Fruit fly (Drosophila melanogaster): ENCODE measurements around the gene Qsox3.

The Qsox3 gene

DNA sequence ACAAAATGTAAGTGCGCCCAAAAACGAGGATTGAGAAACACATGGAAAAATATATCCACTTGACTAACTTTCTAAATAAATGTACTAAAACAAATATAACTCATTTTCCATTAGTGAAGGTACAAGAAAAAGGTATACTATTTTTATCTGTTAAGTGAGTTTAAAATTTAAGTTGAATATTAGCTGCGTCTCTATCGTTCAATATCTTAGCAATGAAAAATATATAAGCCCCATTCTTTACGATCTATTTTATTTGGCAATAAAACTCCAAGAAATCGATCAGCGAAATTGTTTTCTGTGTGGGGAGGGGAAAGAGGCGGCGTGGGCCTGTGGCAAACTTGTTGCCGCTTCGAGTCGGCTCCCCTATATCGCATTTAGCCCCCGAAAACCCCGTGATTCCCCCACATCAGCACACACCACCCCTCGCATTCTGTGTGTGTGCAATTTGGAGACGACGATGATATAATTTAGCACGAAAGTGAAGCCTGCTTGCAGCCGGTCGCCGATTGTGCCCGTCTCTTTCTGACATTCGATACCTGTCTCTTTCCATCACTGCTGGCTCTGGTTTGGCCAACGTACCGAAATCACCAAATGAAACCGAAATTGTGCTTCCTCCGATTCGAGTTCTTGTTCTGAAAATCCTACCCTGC, 11.2 kb downstream of the Qsox3 start (continued):
- TF ChIP-seq vri (GFP tag; optimal IDR thresholded peaks at IDR 0.05): peak; percentile 91
- no peak for TF ChIP-seq fkh (GFP tag; optimal IDR thresholded peaks at IDR 0.05)
- 0 out of 2 replicates have a peak, but pooled peaks have one; percentile 23 for TF ChIP-seq Gug (GFP tag; IDR thresholded peaks at IDR 0.05)
- peak; percentile 51 for TF ChIP-seq CG15336 (GFP tag; IDR thresholded peaks at IDR 0.05)
- peak; percentile 71 for TF ChIP-seq CG8632 (GFP tag; optimal IDR thresholded peaks at IDR 0.05)
- TF ChIP-seq Blimp-1 (GFP tag; optimal IDR thresholded peaks at IDR 0.05): peak; percentile 90
- TF ChIP-seq CG10631 (GFP tag; optimal IDR thresholded peaks at IDR 0.05): peak; percentile 86
- TF ChIP-seq CG6854 (GFP tag; optimal IDR thresholded peaks at IDR 0.05): no peak
- TF ChIP-seq CG34406 (GFP tag; optimal IDR thresholded peaks at IDR 0.05): peak; percentile 59
- TF ChIP-seq esn (GFP tag; optimal IDR thresholded peaks at IDR 0.05): peak; percentile 26
- TF ChIP-seq Sox102F (GFP tag; optimal IDR thresholded peaks at IDR 0.05): no peak
- peak; percentile 14 for TF ChIP-seq Smox (GFP tag; optimal IDR thresholded peaks at IDR 0.05)
- peak; percentile 73 to 79 for TF ChIP-seq salr (GFP tag; optimal IDR thresholded peaks at IDR 0.05)
- peak; percentile 34 for TF ChIP-seq Lpt (GFP tag; optimal IDR thresholded peaks at IDR 0.05)
- TF ChIP-seq CG10669 (GFP tag; optimal IDR thresholded peaks at IDR 0.05): peak; percentile 89
- TF ChIP-seq Met (GFP tag; optimal IDR thresholded peaks at IDR 0.05): peak; percentile 25
- peak; percentile 6 for TF ChIP-seq Hr4 (GFP tag; optimal IDR thresholded peaks at IDR 0.05)
- TF ChIP-seq lz (GFP tag; optimal IDR thresholded peaks at IDR 0.05): peak; percentile 26
- TF ChIP-seq Sox14 (GFP tag; optimal IDR thresholded peaks at IDR 0.05): peak; percentile 66
- peak; percentile 63 for TF ChIP-seq CG16779 (tag; optimal IDR thresholded peaks at IDR 0.05)
- TF ChIP-seq CG4318 (GFP tag; optimal IDR thresholded peaks at IDR 0.05): peak; percentile 20
- TF ChIP-seq OdsH (GFP tag; optimal IDR thresholded peaks at IDR 0.05): peak; percentile 76
- TF ChIP-seq CG1621 (tag; optimal IDR thresholded peaks at IDR 0.05): peak; percentile 77
- TF ChIP-seq CG6163 (GFP tag; IDR thresholded peaks at IDR 0.05): peak; percentile 46; the same call in 2 of the 3 replicates
- TF ChIP-seq CG9139 (GFP tag; optimal IDR thresholded peaks at IDR 0.05): peak; percentile 82

DNA sequence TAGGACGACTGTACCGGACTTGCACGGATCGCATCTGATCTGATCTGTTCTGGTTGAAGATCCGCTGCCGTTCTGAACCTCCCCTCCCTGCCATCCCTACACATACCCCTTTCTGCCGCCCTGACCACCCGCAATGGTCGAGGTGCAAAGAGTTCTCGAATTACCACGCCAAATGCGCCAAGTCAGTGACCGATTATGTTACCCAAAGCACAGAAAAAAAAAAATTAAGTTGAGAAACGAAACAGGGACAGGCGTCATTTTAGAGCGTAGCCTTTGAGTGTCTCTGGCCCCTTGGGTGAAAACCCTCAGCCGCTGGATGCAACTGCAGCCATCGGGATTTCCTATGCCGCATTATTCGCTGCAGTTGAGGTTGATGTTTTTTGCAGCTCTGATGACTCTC, 12.1 kb downstream of the Qsox3 start:
- TF ChIP-seq acj6 (GFP tag; optimal IDR thresholded peaks at IDR 0.05) (no peak), Eip78C (GFP tag) (peak; percentile 28), Eip75B (GFP tag; optimal IDR thresholded peaks at IDR 0.05) (no peak), svp (GFP tag) (no peak), CG3919 (GFP tag; optimal IDR thresholded peaks at IDR 0.05) (no peak)

DNA sequence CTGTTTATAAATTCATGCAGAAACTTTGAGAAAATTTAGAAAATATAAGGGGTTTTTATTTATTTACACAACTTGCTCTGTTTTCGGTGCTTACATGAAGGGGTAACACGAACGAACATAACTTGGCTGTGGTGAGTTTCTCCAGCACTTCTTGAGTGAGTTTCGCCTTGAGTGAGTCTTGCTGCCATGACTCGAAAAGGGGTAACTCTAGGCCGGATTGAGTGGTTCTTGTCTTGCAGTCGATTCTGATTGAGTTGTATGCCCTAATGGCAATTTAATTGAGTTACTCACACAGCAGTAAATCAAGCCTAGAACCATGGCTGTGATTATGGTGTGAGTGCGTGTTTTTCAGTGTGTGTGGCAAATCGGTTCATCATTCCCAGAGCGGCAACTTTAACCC, 16.6 kb downstream of the Qsox3 start:
- no peak for TF ChIP-seq Met (GFP tag; optimal IDR thresholded peaks at IDR 0.05)
- no peak for TF ChIP-seq CG9139 (GFP tag; optimal IDR thresholded peaks at IDR 0.05)
- TF ChIP-seq Gug (GFP tag; IDR thresholded peaks at IDR 0.05): no peak
- no peak for TF ChIP-seq CG15336 (GFP tag; IDR thresholded peaks at IDR 0.05)
- TF ChIP-seq CG6276 (GFP tag; optimal IDR thresholded peaks at IDR 0.05): no peak
- no peak for TF ChIP-seq CG11762 (GFP tag; optimal IDR thresholded peaks at IDR 0.05; ENCODE audit: insufficient read depth)
- TF ChIP-seq cyc (GFP tag; optimal IDR thresholded peaks at IDR 0.05): no peak
- no peak for TF ChIP-seq CG10669 (GFP tag; optimal IDR thresholded peaks at IDR 0.05)
- TF ChIP-seq Eip75B (GFP tag; optimal IDR thresholded peaks at IDR 0.05): no peak
- TF ChIP-seq CG1621 (tag; optimal IDR thresholded peaks at IDR 0.05): no peak
- TF ChIP-seq Sox102F (GFP tag; optimal IDR thresholded peaks at IDR 0.05): no peak
- no peak for TF ChIP-seq dsx (GFP tag; optimal IDR thresholded peaks at IDR 0.05; ENCODE audit: poor library complexity, severe bottlenecking)

DNA sequence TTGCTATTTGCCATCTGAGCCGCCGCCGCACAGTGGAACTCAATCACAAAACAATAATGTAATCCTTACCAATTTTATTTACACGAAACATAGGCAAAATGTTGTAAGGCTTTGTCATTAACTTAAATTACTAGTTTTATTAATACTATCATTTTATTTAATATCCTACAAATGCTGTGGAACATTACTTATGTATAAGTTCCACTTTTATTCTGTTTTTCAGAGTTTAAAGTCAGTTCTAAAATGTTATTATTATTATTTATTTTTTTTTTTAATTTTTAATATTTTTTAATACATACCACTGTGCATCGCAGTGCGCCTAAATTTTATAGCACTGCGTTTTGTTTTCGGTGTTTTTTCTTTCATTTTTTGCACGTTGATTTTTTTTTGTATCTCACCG, 19.7 kb downstream of the Qsox3 start:
- TF ChIP-seq CG7368 (GFP tag; optimal IDR thresholded peaks at IDR 0.05) (peak; percentile 19), acj6 (GFP tag; optimal IDR thresholded peaks at IDR 0.05) (peak; percentile 70), CG1621 (tag; optimal IDR thresholded peaks at IDR 0.05) (no peak), Eip93F (GFP tag; optimal IDR thresholded peaks at IDR 0.05) (no peak), CG11902 (GFP tag; optimal IDR thresholded peaks at IDR 0.05) (peak; percentile 26), CG8319 (GFP tag; optimal IDR thresholded peaks at IDR 0.05) (peak; percentile 7), Eip78C (GFP tag) (peak; percentile 89), spab (GFP tag; optimal IDR thresholded peaks at IDR 0.05) (peak; percentile 28), Sox15 (GFP tag; optimal IDR thresholded peaks at IDR 0.05) (peak; percentile 30), CG6808 (GFP tag; optimal IDR thresholded peaks at IDR 0.05) (no peak), achi (GFP tag; optimal IDR thresholded peaks at IDR 0.05) (peak; percentile 73), OdsH (GFP tag; optimal IDR thresholded peaks at IDR 0.05) (peak; percentile 76), svp (GFP tag) (peak; percentile 66), dsx (GFP tag; optimal IDR thresholded peaks at IDR 0.05; ENCODE audit: poor library complexity, severe bottlenecking) (no peak), Smox (GFP tag; optimal IDR thresholded peaks at IDR 0.05) (peak; percentile 18), ss (GFP tag; optimal IDR thresholded peaks at IDR 0.05) (peak in 1 of 2 experiments; percentile 24), CG31627 (GFP tag; optimal IDR thresholded peaks at IDR 0.05) (no peak), CG15336 (GFP tag; IDR thresholded peaks at IDR 0.05) (peak; percentile 93), CG11762 (GFP tag; optimal IDR thresholded peaks at IDR 0.05; ENCODE audit: insufficient read depth) (peak; percentile 59), CG6276 (GFP tag; optimal IDR thresholded peaks at IDR 0.05) (peak; percentile 73)

All from whole organism, prepupa.